Worm (Caenorhabditis elegans) whole organism, young adult: ENCODE data around the gene C54D2.6.

Experiments used
- B0336.3 ChIP-seq: fragments of 200-800 bp; sonication (Bioruptor generic); IDR thresholded peaks from 2 replicates; pipeline ENCODE4 v1.3.6; 2022; ENCODE audit warnings: missing genetic modification characterization, missing compliant biosample characterization
- F33H1.4 ChIP-seq: fragments of 200-800 bp; sonication (Bioruptor generic); IDR thresholded peaks from 2 replicates; pipeline ENCODE4 v1.3.6; 2022; ENCODE audit warnings: missing genetic modification reagents, missing genetic modification characterization, missing compliant biosample characterization
- F49E8.2 ChIP-seq: sonication (generic microtip); optimal IDR thresholded peaks from 3 replicates; lab custom pipeline; 2017; ENCODE audit warnings: missing genetic modification characterization, mild to moderate bottlenecking, missing compliant biosample characterization, antibody characterized with exemption, moderate library complexity; ENCODE audit not compliant: insufficient read depth
- F57C9.4 ChIP-seq: sonication (generic microtip); optimal IDR thresholded peaks from 2 replicates; lab custom pipeline; 2017; ENCODE audit warnings: mild to moderate bottlenecking, missing genetic modification characterization, missing compliant biosample characterization
- K12H6.12 ChIP-seq: fragments of 200-800 bp; sonication (Bioruptor generic); optimal IDR thresholded peaks from 2 replicates; lab custom pipeline; 2018; ENCODE audit warnings: mild to moderate bottlenecking, missing genetic modification characterization, missing compliant biosample characterization
- Y79H2A.3 ChIP-seq: fragments of 200-800 bp; sonication (Bioruptor generic); conservative IDR thresholded peaks from 2 replicates; pipeline ENCODE4 v1.3.6; 2022; ENCODE audit warnings: missing genetic modification reagents, missing genetic modification characterization, missing compliant biosample characterization
- ZK185.1 ChIP-seq: sonication (generic microtip); optimal IDR thresholded peaks from 2 replicates; lab custom pipeline; 2016; ENCODE audit warnings: mild to moderate bottlenecking, missing genetic modification characterization, missing compliant biosample characterization; ENCODE audit not compliant: poor library complexity, severe bottlenecking
- cebp-1 ChIP-seq, 2 experiments: fragments of 200-800 bp in 1 of 2; sonication (Bioruptor generic) in 1 of 2; sonication (generic microtip) in 1 of 2; IDR thresholded peaks in 1 of 2; optimal IDR thresholded peaks in 1 of 2; 2 replicates each; pipeline versions ENCODE4 v1.3.6 to Lab custom; 2017 to 2022; ENCODE audit warnings: missing compliant biosample characterization in 2 of 2, missing genetic modification characterization in 2 of 2, mild to moderate bottlenecking in 1 of 2, missing genetic modification reagents in 1 of 2, moderate library complexity in 1 of 2
- ceh-27 ChIP-seq: fragments of 200-800 bp; sonication (Bioruptor generic); optimal IDR thresholded peaks from 2 replicates; lab custom pipeline; 2018; ENCODE audit warnings: mild to moderate bottlenecking, missing genetic modification characterization, moderate library complexity, missing compliant biosample characterization
- ceh-91 ChIP-seq: fragments of 200-800 bp; sonication (Bioruptor generic); IDR thresholded peaks from 2 replicates; pipeline ENCODE4 v1.3.6; 2022; ENCODE audit warnings: missing genetic modification reagents, missing genetic modification characterization, missing compliant biosample characterization
- chd-7 ChIP-seq: sonication (generic microtip); optimal IDR thresholded peaks from 2 replicates; lab custom pipeline; 2016; ENCODE audit warnings: mild to moderate bottlenecking, missing genetic modification characterization, moderate library complexity, missing compliant biosample characterization
- gei-17 ChIP-seq: fragments of 200-800 bp; sonication (Bioruptor generic); optimal IDR thresholded peaks from 2 replicates; lab custom pipeline; 2018; ENCODE audit warnings: mild to moderate bottlenecking, missing genetic modification characterization, missing compliant biosample characterization
- hsf-1 ChIP-seq: fragments of 200-800 bp; sonication (Bioruptor generic); IDR thresholded peaks from 2 replicates; pipeline ENCODE4 v1.3.6; 2022; ENCODE audit warnings: missing genetic modification reagents, missing genetic modification characterization, missing compliant biosample characterization
- lag-1 ChIP-seq: fragments of 200-800 bp; sonication (Bioruptor generic); IDR thresholded peaks from 2 replicates; pipeline ENCODE4 v1.3.6; 2022; ENCODE audit warnings: missing genetic modification reagents, missing genetic modification characterization, missing compliant biosample characterization
- lin-26 ChIP-seq: fragments of 200-800 bp; sonication (Bioruptor generic); IDR thresholded peaks from 2 replicates; pipeline ENCODE4 v1.3.6; 2022; ENCODE audit warnings: missing genetic modification reagents, missing genetic modification characterization, missing compliant biosample characterization
- lin-35 ChIP-seq, 3 experiments: fragments of 150-350 bp in 2 of 3; sonication (generic microtip) in 1 of 3; optimal IDR thresholded peaks; 2 replicates each; lab custom pipeline; 2014 to 2018; ENCODE audit warnings: missing biosample characterization in 3 of 3, missing genetic modification characterization in 3 of 3, missing genetic modification reagents in 3 of 3
- lin-40 ChIP-seq: sonication (generic microtip); optimal IDR thresholded peaks from 2 replicates; lab custom pipeline; 2016; ENCODE audit warnings: missing genetic modification characterization, mild to moderate bottlenecking, missing compliant biosample characterization, missing genotype, missing genetic modification reagents
- mel-28 ChIP-seq: sonication (generic microtip); optimal IDR thresholded peaks from 2 replicates; lab custom pipeline; 2016; ENCODE audit warnings: borderline replicate concordance, mild to moderate bottlenecking, missing genetic modification characterization, missing compliant biosample characterization
- mxl-1 ChIP-seq: sonication (generic microtip); optimal IDR thresholded peaks from 2 replicates; lab custom pipeline; 2016; ENCODE audit warnings: missing genetic modification characterization, missing compliant biosample characterization
- nhr-179 ChIP-seq: sonication (generic microtip); optimal IDR thresholded peaks from 2 replicates; lab custom pipeline; 2016; ENCODE audit warnings: mild to moderate bottlenecking, missing genetic modification characterization, missing compliant biosample characterization
- nhr-80 ChIP-seq: sonication (generic microtip); optimal IDR thresholded peaks from 2 replicates; lab custom pipeline; 2016; ENCODE audit warnings: missing genetic modification characterization, missing compliant biosample characterization
- pha-4 ChIP-seq: fragments of 150-350 bp; sonication (generic microtip); optimal IDR thresholded peaks from 2 replicates; lab custom pipeline; 2014; ENCODE audit warnings: missing biosample characterization, missing genetic modification reagents, missing genetic modification characterization
- snpc-1.1 ChIP-seq: sonication (generic microtip); optimal IDR thresholded peaks from 2 replicates; lab custom pipeline; 2017; ENCODE audit warnings: missing genetic modification characterization, mild to moderate bottlenecking, missing compliant biosample characterization, antibody characterized with exemption, moderate library complexity, missing genotype, missing genetic modification reagents; ENCODE audit not compliant: insufficient read depth
- snpc-4 ChIP-seq, 5 experiments: fragments of 150-350 bp in 1 of 5; sonication (generic microtip) in 4 of 5; optimal IDR thresholded peaks; 2 replicates each; lab custom pipeline; 2014 to 2018; ENCODE audit warnings: missing genetic modification characterization in 5 of 5, missing biosample characterization in 3 of 5, antibody characterized with exemption in 2 of 5, mild to moderate bottlenecking in 2 of 5, missing compliant biosample characterization in 2 of 5, missing genotype in 2 of 5, moderate library complexity in 2 of 5, missing genetic modification reagents in 1 of 5
- unc-130 ChIP-seq: sonication (generic microtip); optimal IDR thresholded peaks from 2 replicates; lab custom pipeline; 2016; ENCODE audit warnings: missing genetic modification reagents, missing genetic modification characterization, missing compliant biosample characterization
- unc-62 ChIP-seq: fragments of 150-350 bp; optimal IDR thresholded peaks from 2 replicates; lab custom pipeline; 2014; ENCODE audit warnings: missing biosample characterization, missing genetic modification reagents, missing genetic modification characterization
- ztf-25 ChIP-seq: fragments of 200-800 bp; sonication (Bioruptor generic); IDR thresholded peaks from 2 replicates; pipeline ENCODE4 v1.3.6; 2022; ENCODE audit warnings: missing genetic modification reagents, missing genetic modification characterization, missing compliant biosample characterization
- ztf-26 ChIP-seq: sonication (generic microtip); optimal IDR thresholded peaks from 2 replicates; lab custom pipeline; 2017; ENCODE audit warnings: missing genetic modification characterization, missing compliant biosample characterization
- ztf-28 ChIP-seq: fragments of 200-800 bp; sonication (Bioruptor generic); IDR thresholded peaks from 2 replicates; pipeline ENCODE4 v1.3.6; 2022; ENCODE audit warnings: missing genetic modification reagents, missing genetic modification characterization, missing compliant biosample characterization

C54D2.6 gene

ce11 chrX:7808388-7808787 lies 38.9 kb downstream of the C54D2.6 start:
- no peak for TF ChIP-seq cebp-1 (GFP tag; IDR thresholded peaks at IDR 0.05; lab: Robert Waterston, UW)
- no peak for TF ChIP-seq cebp-1 (tag; optimal IDR thresholded peaks at IDR 0.05; lab: Kevin White, UChicago)
- TF ChIP-seq gei-17 (GFP tag; lab: Kevin White, UChicago), result no peak
- no peak for TF ChIP-seq ceh-27 (GFP tag; lab: Kevin White, UChicago)
- TF ChIP-seq F49E8.2 (tag; lab: Kevin White, UChicago), result no peak
- TF ChIP-seq lin-35 (GFP tag; optimal IDR thresholded peaks at IDR 0.05; lab: Kevin White, UChicago), result no peak
- no peak for TF ChIP-seq ztf-25 (GFP tag; lab: Robert Waterston, UW)
- no peak for TF ChIP-seq chd-7
- no peak for TF ChIP-seq B0336.3 (GFP tag; lab: Robert Waterston, UW)
- no peak for TF ChIP-seq Y79H2A.3
- no peak for TF ChIP-seq unc-62 (GFP tag; lab: Kevin White, UChicago)
- no peak for TF ChIP-seq K12H6.12 (tag; lab: Kevin White, UChicago)
- TF ChIP-seq hsf-1 (GFP tag; lab: Robert Waterston, UW), result no peak
- TF ChIP-seq nhr-179, result no peak
- no peak for TF ChIP-seq pha-4 (tag; lab: Kevin White, UChicago)

- TF ChIP-seq snpc-1.1 (no peak), nhr-80 (peak; percentile 15), F33H1.4 (GFP tag; lab: Robert Waterston, UW) (no peak), snpc-4 (GFP tag; optimal IDR thresholded peaks at IDR 0.05; lab: Kevin White, UChicago) (no peak), snpc-4 (tag; optimal IDR thresholded peaks at IDR 0.05; lab: Kevin White, UChicago) (no peak), mxl-1 (tag; lab: Kevin White, UChicago) (no peak)
These were observed 46.9 kb downstream of the C54D2.6 start for ce11 chrX:7800370-7800769.

ce11 chrX:7799680-7800079 lies 47.6 kb downstream of the C54D2.6 start, which contains the start of gene gpx-7:
TSS of gene gpx-7 (minus strand) at chrX:7799780.
- TF ChIP-seq nhr-80 (peak; percentile 34), ztf-26 (tag; lab: Kevin White, UChicago) (no peak), lag-1 (GFP tag; lab: Robert Waterston, UW) (no peak)

- TF ChIP-seq unc-130 (GFP tag; lab: Kevin White, UChicago) (peak; percentile 27), ZK185.1 (tag; lab: Kevin White, UChicago) (peak; percentile 71), B0336.3 (GFP tag; lab: Robert Waterston, UW) (no peak), F57C9.4 (tag; lab: Kevin White, UChicago) (no peak), lin-40 (tag; lab: Kevin White, UChicago) (peak; percentile 15), lin-26 (GFP tag; lab: Robert Waterston, UW) (no peak), mel-28 (tag; lab: Kevin White, UChicago) (no peak), ztf-28 (GFP tag; lab: Robert Waterston, UW) (no peak), K12H6.12 (tag; lab: Kevin White, UChicago) (peak; percentile 37), ceh-91 (GFP tag; lab: Robert Waterston, UW) (no peak)
These were observed 48.9 kb downstream of the C54D2.6 start, which contains the start of gene adm-4 for ce11 chrX:7798248-7799020. TSS of gene adm-4 (minus strand) at chrX:7798298.
